Worm (Caenorhabditis elegans): Measurements from ENCODE around the gene nspf-3.
"Not testable (repeated sequence)": the region's sequence is repeated elsewhere in the genome, so short reads cannot be mapped to it uniquely, and the experiment has no call there.

ce11 chrII:2646756-2647155 lies 43.2 kb downstream of the nspf-3 start, which contains the start of gene F22E5.12:
- not testable (repeated sequence) for TF ChIP-seq him-1, W03F9.2 (tag; optimal IDR thresholded peaks at IDR 0.05)

Data from whole organism, L4/young adult.